Worm (Caenorhabditis elegans) whole organism, L4/young adult: ENCODE data around the gene K01A2.6.

Experiments
- dao-5 ChIP-seq: sonication (generic microtip); optimal IDR thresholded peaks from 2 replicates; lab custom pipeline; 2016; ENCODE audit warnings: missing genotype, missing genetic modification characterization, moderate library complexity, missing compliant biosample characterization
- him-1 ChIP-seq: sonication (generic microtip); optimal IDR thresholded peaks from 2 replicates; lab custom pipeline; 2016; ENCODE audit warnings: missing genotype, missing genetic modification reagents, missing genetic modification characterization, missing compliant biosample characterization

- TF ChIP-seq dao-5 (tag; lab: Kevin White, UChicago) (no peak), him-1 (tag; lab: Kevin White, UChicago) (no peak)
Measured at ce11 chrII:290282-290681, 9.5 kb upstream of the K01A2.6 start, which contains the start of gene djr-1.1.
